Worm (Caenorhabditis elegans) whole organism, L4 larva: Measurements from ENCODE around the gene Y67H2A.2.

ENCODE experiments used
- R02D3.7 ChIP-seq: fragments of 150-350 bp; sonication (generic microtip); optimal IDR thresholded peaks from 3 replicates; lab custom pipeline; 2014; ENCODE audit warnings: missing biosample characterization, missing genetic modification characterization
- fos-1 ChIP-seq: fragments of 150-350 bp; optimal IDR thresholded peaks from 2 replicates; lab custom pipeline; 2014; ENCODE audit warnings: missing biosample characterization, missing genetic modification characterization
- skn-1 ChIP-seq: fragments of 150-350 bp; optimal IDR thresholded peaks from 2 replicates; lab custom pipeline; 2014; ENCODE audit warnings: missing biosample characterization, missing genetic modification characterization

ce11 chrIV:13272494-13272893 lies 25.1 kb downstream of the Y67H2A.2 start, which contains the start of gene unc-26:
- TF ChIP-seq fos-1 (tag; lab: Kevin White, UChicago) (no peak), skn-1 (tag; lab: Kevin White, UChicago) (no peak), R02D3.7 (no peak)
